Worm (Caenorhabditis elegans) whole organism, L3 larva: ENCODE measurements around the gene K09C4.2.

Source experiments
- R02D3.7 ChIP-seq: fragments of 150-350 bp; optimal IDR thresholded peaks from 2 replicates; lab custom pipeline; 2014; ENCODE audit warnings: missing biosample characterization, missing genetic modification characterization
- ama-1 ChIP-seq: fragments of 150-350 bp; optimal IDR thresholded peaks from 2 replicates; lab custom pipeline; 2018
- ceh-16 ChIP-seq: sonication (generic microtip); optimal IDR thresholded peaks from 2 replicates; lab custom pipeline; 2017; ENCODE audit warnings: missing biosample characterization, missing genetic modification characterization
- ceh-82 ChIP-seq: fragments of 150-350 bp; optimal IDR thresholded peaks from 2 replicates; lab custom pipeline; 2014; ENCODE audit warnings: missing biosample characterization, missing genetic modification characterization
- egl-27 ChIP-seq: sonication (generic microtip); optimal IDR thresholded peaks from 4 replicates; lab custom pipeline; 2017; ENCODE audit warnings: missing biosample characterization, missing genetic modification reagents, missing genetic modification characterization
- egl-5 ChIP-seq: fragments of 150-350 bp; optimal IDR thresholded peaks from 2 replicates; lab custom pipeline; 2017; ENCODE audit warnings: missing biosample characterization, missing genetic modification reagents, missing genetic modification characterization, inconsistent platforms
- elt-1 ChIP-seq: fragments of 150-350 bp; optimal IDR thresholded peaks from 2 replicates; lab custom pipeline; 2014; ENCODE audit warnings: missing biosample characterization, missing genetic modification characterization
- elt-2 ChIP-seq: sonication (generic microtip); optimal IDR thresholded peaks from 2 replicates; lab custom pipeline; 2016; ENCODE audit warnings: missing genetic modification reagents, mild to moderate bottlenecking, missing genetic modification characterization, missing compliant biosample characterization
- elt-3 ChIP-seq, 3 experiments: fragments of 150-350 bp in 1 of 3; sonication (generic microtip) in 2 of 3; optimal IDR thresholded peaks; 2 replicates in 2 of 3; 4 replicates in 1 of 3; lab custom pipeline; 2014 to 2017; ENCODE audit warnings: missing biosample characterization in 3 of 3, missing genetic modification characterization in 3 of 3
- eor-1 ChIP-seq, 2 experiments: fragments of 150-350 bp; optimal IDR thresholded peaks; 2 replicates each; lab custom pipeline; 2014 to 2018; ENCODE audit warnings: missing biosample characterization in 2 of 2, missing genetic modification characterization in 2 of 2
- fkh-10 ChIP-seq: sonication (generic microtip); optimal IDR thresholded peaks from 2 replicates; lab custom pipeline; 2017; ENCODE audit warnings: missing biosample characterization, missing genetic modification reagents, missing genetic modification characterization
- fkh-2 ChIP-seq: fragments of 150-350 bp; optimal IDR thresholded peaks from 2 replicates; lab custom pipeline; 2014; ENCODE audit warnings: missing biosample characterization, missing genetic modification reagents, missing genetic modification characterization
- fos-1 ChIP-seq: fragments of 150-350 bp; optimal IDR thresholded peaks from 2 replicates; lab custom pipeline; 2014; ENCODE audit warnings: missing biosample characterization, missing genetic modification characterization
- jun-1 ChIP-seq: fragments of 150-350 bp; optimal IDR thresholded peaks from 2 replicates; lab custom pipeline; 2014; ENCODE audit warnings: missing biosample characterization, missing genetic modification reagents, missing genetic modification characterization
- lin-15B ChIP-seq: fragments of 150-350 bp; optimal IDR thresholded peaks from 2 replicates; lab custom pipeline; 2014; ENCODE audit warnings: missing biosample characterization, missing genetic modification characterization
- lin-39 ChIP-seq: fragments of 150-350 bp; optimal IDR thresholded peaks from 2 replicates; lab custom pipeline; 2018; ENCODE audit warnings: missing biosample characterization, missing genetic modification reagents, missing genetic modification characterization
- mdl-1 ChIP-seq: fragments of 150-350 bp; optimal IDR thresholded peaks from 2 replicates; lab custom pipeline; 2014; ENCODE audit warnings: missing biosample characterization, missing genetic modification characterization
- mml-1 ChIP-seq: fragments of 150-350 bp; sonication (generic microtip); optimal IDR thresholded peaks from 3 replicates; lab custom pipeline; 2014; ENCODE audit warnings: missing biosample characterization, missing genetic modification characterization
- nfya-1 ChIP-seq: sonication (generic microtip); optimal IDR thresholded peaks from 2 replicates; lab custom pipeline; 2017; ENCODE audit warnings: missing genetic modification characterization, mild to moderate bottlenecking, missing compliant biosample characterization, antibody characterized with exemption, moderate library complexity; ENCODE audit not compliant: insufficient read depth
- nhr-12 ChIP-seq: fragments of 150-350 bp; optimal IDR thresholded peaks from 2 replicates; lab custom pipeline; 2014; ENCODE audit warnings: missing biosample characterization, missing genetic modification characterization
- nhr-23 ChIP-seq: fragments of 150-350 bp; optimal IDR thresholded peaks from 2 replicates; lab custom pipeline; 2014; ENCODE audit warnings: missing biosample characterization, missing genetic modification reagents, missing genetic modification characterization
- nhr-237 ChIP-seq: fragments of 150-350 bp; optimal IDR thresholded peaks from 2 replicates; lab custom pipeline; 2014; ENCODE audit warnings: missing biosample characterization, missing genetic modification characterization
- nhr-28 ChIP-seq: fragments of 150-350 bp; optimal IDR thresholded peaks from 2 replicates; lab custom pipeline; 2014; ENCODE audit warnings: missing biosample characterization, missing genetic modification characterization
- nhr-67 ChIP-seq: fragments of 150-350 bp; optimal IDR thresholded peaks from 2 replicates; lab custom pipeline; 2014; ENCODE audit warnings: missing biosample characterization, missing genetic modification characterization
- nhr-76 ChIP-seq: fragments of 150-350 bp; sonication (generic microtip); optimal IDR thresholded peaks from 5 replicates; lab custom pipeline; 2014; ENCODE audit warnings: missing biosample characterization, missing genetic modification characterization
- pha-4 ChIP-seq: fragments of 150-350 bp; optimal IDR thresholded peaks from 2 replicates; lab custom pipeline; 2014; ENCODE audit warnings: missing biosample characterization, missing genetic modification reagents, missing genetic modification characterization
- pqm-1 ChIP-seq: fragments of 150-350 bp; optimal IDR thresholded peaks from 2 replicates; lab custom pipeline; 2017; ENCODE audit warnings: missing biosample characterization, missing genetic modification characterization, inconsistent platforms
- sea-2 ChIP-seq: fragments of 150-350 bp; sonication (generic microtip); optimal IDR thresholded peaks from 4 replicates; lab custom pipeline; 2014; ENCODE audit warnings: missing biosample characterization, missing genetic modification reagents, missing genetic modification characterization
- skn-1 ChIP-seq: fragments of 150-350 bp; optimal IDR thresholded peaks from 2 replicates; lab custom pipeline; 2014; ENCODE audit warnings: missing biosample characterization, missing genetic modification characterization
- snpc-4 ChIP-seq: fragments of 150-350 bp; optimal IDR thresholded peaks from 2 replicates; lab custom pipeline; 2014; ENCODE audit warnings: missing biosample characterization, missing genetic modification characterization
- tbx-2 ChIP-seq: sonication (generic microtip); optimal IDR thresholded peaks from 2 replicates; lab custom pipeline; 2016; ENCODE audit warnings: mild to moderate bottlenecking, missing genetic modification characterization, missing compliant biosample characterization
- unc-39 ChIP-seq: sonication (generic microtip); optimal IDR thresholded peaks from 4 replicates; lab custom pipeline; 2017; ENCODE audit warnings: missing biosample characterization, missing genetic modification characterization
- zag-1 ChIP-seq: fragments of 150-350 bp; optimal IDR thresholded peaks from 2 replicates; lab custom pipeline; 2014; ENCODE audit warnings: missing biosample characterization, missing genetic modification characterization

K09C4.2 gene

ce11 chrX:3289183-3289582 is 7.1 kb upstream of the K09C4.2 start, which contains the start of gene K09C4.4:
Gene K09C4.4, plus strand, starts transcription at chrX:3289483.
- TF ChIP-seq nhr-76, result no peak
- no peak for TF ChIP-seq nhr-237
- TF ChIP-seq pha-4 (tag; lab: Kevin White, UChicago), result no peak

- TF ChIP-seq ceh-16 (tag; lab: Kevin White, UChicago) (no peak), jun-1 (peak; percentile 83), pqm-1 (peak; percentile 98), elt-2 (peak; percentile 96), pha-4 (tag; lab: Kevin White, UChicago) (peak; percentile 45), nhr-23 (tag; lab: Kevin White, UChicago) (no peak)
Observed at ce11 chrX:3290147-3290546, 6.1 kb upstream of the K09C4.2 start.

ce11 chrX:3291948-3292347 is 4.3 kb upstream of the K09C4.2 start:
- TF ChIP-seq tbx-2 (tag; lab: Kevin White, UChicago), result no peak
- TF ChIP-seq nhr-67 (tag; lab: Kevin White, UChicago), result no peak
- no peak for TF ChIP-seq nhr-23 (tag; lab: Kevin White, UChicago)
- no peak for TF ChIP-seq sea-2 (GFP tag; lab: Kevin White, UChicago)
- no peak for TF ChIP-seq mml-1
- no peak for TF ChIP-seq nfya-1
- no peak for TF ChIP-seq elt-3 (tag; optimal IDR thresholded peaks at IDR 0.05; lab: Kevin White, UChicago)
- no peak for TF ChIP-seq fkh-10 (GFP tag; lab: Kevin White, UChicago)
- no peak for TF ChIP-seq ama-1
- TF ChIP-seq nhr-237, result no peak
- TF ChIP-seq, all 47 proteins: peak for 0

- TF ChIP-seq elt-2 (peak; percentile 88), pqm-1 (peak; percentile 87), unc-39 (no peak)
Observed at ce11 chrX:3297812-3298211, 1.5 kb downstream of the K09C4.2 start.

ce11 chrX:3298582-3298981 is 2.3 kb downstream of the K09C4.2 start, which contains the start of gene K09C4.1:
Gene K09C4.1, plus strand, starts transcription at chrX:3298882.
- TF ChIP-seq mdl-1 (tag; lab: Kevin White, UChicago) (no peak), ceh-82 (tag; lab: Kevin White, UChicago) (no peak), fkh-10 (GFP tag; lab: Kevin White, UChicago) (no peak), unc-39 (no peak), snpc-4 (no peak), eor-1 (tag; optimal IDR thresholded peaks at IDR 0.05; lab: Kevin White, UChicago) (no peak), egl-5 (tag; lab: Kevin White, UChicago) (no peak), lin-15B (tag; lab: Kevin White, UChicago) (no peak), ceh-16 (tag; lab: Kevin White, UChicago) (no peak), fkh-2 (tag; lab: Kevin White, UChicago) (no peak), zag-1 (tag; lab: Kevin White, UChicago) (no peak), egl-27 (tag; lab: Kevin White, UChicago) (no peak), nhr-28 (tag; lab: Kevin White, UChicago) (no peak), fos-1 (tag; lab: Kevin White, UChicago) (no peak), nhr-12 (tag; lab: Kevin White, UChicago) (no peak), elt-2 (no peak), mml-1 (no peak), R02D3.7 (tag; lab: Kevin White, UChicago) (no peak), sea-2 (GFP tag; lab: Kevin White, UChicago) (no peak)

- TF ChIP-seq lin-39 (tag; lab: Kevin White, UChicago), result no peak
Observed at ce11 chrX:3300582-3300981, 4.3 kb downstream of the K09C4.2 start.

- TF ChIP-seq elt-2 (no peak), skn-1 (tag; lab: Kevin White, UChicago) (no peak), sea-2 (GFP tag; lab: Kevin White, UChicago) (no peak), tbx-2 (tag; lab: Kevin White, UChicago) (no peak), nhr-76 (no peak), lin-39 (tag; lab: Kevin White, UChicago) (no peak), elt-1 (no peak)
Observed at ce11 chrX:3301770-3302169, 5.5 kb downstream of the K09C4.2 start, which contains the start of gene F11D5.5. Gene F11D5.5, plus strand, starts transcription at chrX:3302070.
